8 worm cellular contexts compared by ENCODE assay signal in genomic region chrII:5701485-5701884, ce11.
TF ChIP-seq lines count a peak whose summit lies in the region.

No protein-coding gene starts in this region.

TF ChIP-seq in whole organism, L1 larva, 84 proteins besides CTCF, POLR2A, EP300 and RAD21 (continues in another document):
- peak; percentile 58 for TF ChIP-seq irx-1 (tag; optimal IDR thresholded peaks at IDR 0.05; lab: Kevin White, UChicago)
- TF ChIP-seq ceh-63 (GFP tag; optimal IDR thresholded peaks at IDR 0.05; lab: Kevin White, UChicago), result no peak
- peak; percentile 17 for TF ChIP-seq blmp-1 (tag; optimal IDR thresholded peaks at IDR 0.05; lab: Kevin White, UChicago)
- TF ChIP-seq nhr-71 (tag; optimal IDR thresholded peaks at IDR 0.05; lab: Kevin White, UChicago), result peak; percentile 89
- TF ChIP-seq efl-1 (optimal IDR thresholded peaks at IDR 0.05; lab: Kevin White, UChicago), result peak; percentile 56 to 69
- peak; percentile 32 to 95 for TF ChIP-seq efl-1 (GFP tag; optimal IDR thresholded peaks at IDR 0.05 in 1 of 2; lab: Kevin White, UChicago)
- TF ChIP-seq unc-130 (tag; optimal IDR thresholded peaks at IDR 0.05; lab: Kevin White, UChicago), result peak; percentile 43
- TF ChIP-seq nhr-12 (tag; optimal IDR thresholded peaks at IDR 0.05; lab: Kevin White, UChicago), result no peak
- peak; percentile 40 for TF ChIP-seq unc-86 (tag; optimal IDR thresholded peaks at IDR 0.05; lab: Kevin White, UChicago)
- TF ChIP-seq nhr-20 (tag; optimal IDR thresholded peaks at IDR 0.05; lab: Kevin White, UChicago), result peak; percentile 78
- no peak for TF ChIP-seq unc-98 (GFP tag; IDR thresholded peaks at IDR 0.05; lab: Robert Waterston, UW)

TF ChIP-seq in whole organism, L2 larva, 48 proteins besides CTCF, POLR2A, EP300 and RAD21 (continues in another document):
- peak; percentile 34 for TF ChIP-seq nhr-25 (tag; optimal IDR thresholded peaks at IDR 0.05; lab: Kevin White, UChicago)
- no peak for TF ChIP-seq unc-55 (GFP tag; optimal IDR thresholded peaks at IDR 0.05; lab: Kevin White, UChicago)
- peak; percentile 70 for TF ChIP-seq nhr-129 (tag; optimal IDR thresholded peaks at IDR 0.05; lab: Kevin White, UChicago)
- peak; percentile 5 for TF ChIP-seq egl-27 (tag; optimal IDR thresholded peaks at IDR 0.05; lab: Kevin White, UChicago)
- peak; percentile 74 for TF ChIP-seq fos-1 (tag; optimal IDR thresholded peaks at IDR 0.05; lab: Kevin White, UChicago)
- peak; percentile 69 for TF ChIP-seq gmeb-1 (tag; optimal IDR thresholded peaks at IDR 0.05; lab: Kevin White, UChicago)
- TF ChIP-seq crh-2 (tag; optimal IDR thresholded peaks at IDR 0.05; lab: Kevin White, UChicago), result peak; percentile 77
- peak; percentile 42 for TF ChIP-seq lin-13 (GFP tag; optimal IDR thresholded peaks at IDR 0.05; lab: Kevin White, UChicago)
- no peak for TF ChIP-seq peb-1 (tag; optimal IDR thresholded peaks at IDR 0.05; lab: Kevin White, UChicago)
- no peak for TF ChIP-seq ztf-4 (tag; optimal IDR thresholded peaks at IDR 0.05; lab: Kevin White, UChicago)
- peak; percentile 44 for TF ChIP-seq mab-5 (tag; optimal IDR thresholded peaks at IDR 0.05; lab: Kevin White, UChicago)
- no peak for TF ChIP-seq nhr-10 (tag; optimal IDR thresholded peaks at IDR 0.05; lab: Kevin White, UChicago)

TF ChIP-seq in whole organism, L3 larva, 47 proteins besides CTCF, POLR2A, EP300 and RAD21 (continues in another document):
- peak; percentile 40 for TF ChIP-seq pqm-1 (tag; optimal IDR thresholded peaks at IDR 0.05; lab: Kevin White, UChicago)
- peak; percentile 40 for TF ChIP-seq ceh-82 (tag; optimal IDR thresholded peaks at IDR 0.05; lab: Kevin White, UChicago)
- peak; percentile 26 for TF ChIP-seq skn-1 (tag; optimal IDR thresholded peaks at IDR 0.05; lab: Kevin White, UChicago)
- peak; percentile 68 for TF ChIP-seq nhr-43 (tag; optimal IDR thresholded peaks at IDR 0.05; lab: Kevin White, UChicago; ENCODE audit: poor library complexity, severe bottlenecking)
- no peak for TF ChIP-seq elt-1 (tag; optimal IDR thresholded peaks at IDR 0.05; lab: Kevin White, UChicago)
- TF ChIP-seq ZK546.5 (tag; optimal IDR thresholded peaks at IDR 0.05; lab: Kevin White, UChicago), result no peak
- TF ChIP-seq zag-1 (tag; optimal IDR thresholded peaks at IDR 0.05; lab: Kevin White, UChicago), result no peak
- TF ChIP-seq nhr-23 (tag; optimal IDR thresholded peaks at IDR 0.05; lab: Kevin White, UChicago), result peak; percentile 81
- TF ChIP-seq lin-15B (tag; optimal IDR thresholded peaks at IDR 0.05; lab: Kevin White, UChicago), result peak; percentile 29
- TF ChIP-seq ztf-4 (tag; optimal IDR thresholded peaks at IDR 0.05; lab: Kevin White, UChicago), result no peak
- TF ChIP-seq nhr-12 (tag; optimal IDR thresholded peaks at IDR 0.05; lab: Kevin White, UChicago), result no peak
- TF ChIP-seq ama-1 (optimal IDR thresholded peaks at IDR 0.05; lab: Kevin White, UChicago), result peak; percentile 96

TF ChIP-seq in whole organism, L4 larva, 104 proteins besides CTCF, POLR2A, EP300 and RAD21 (continues in another document):
- no peak for TF ChIP-seq aly-2 (tag; optimal IDR thresholded peaks at IDR 0.05; lab: Kevin White, UChicago)
- no peak for TF ChIP-seq attf-4 (tag; optimal IDR thresholded peaks at IDR 0.05; lab: Kevin White, UChicago)
- TF ChIP-seq set-16 (GFP tag; IDR thresholded peaks at IDR 0.05; lab: Robert Waterston, UW), result no peak
- peak; percentile 21 for TF ChIP-seq spr-1 (tag; optimal IDR thresholded peaks at IDR 0.05; lab: Kevin White, UChicago)
- peak; percentile 30 for TF ChIP-seq spr-3 (GFP tag; optimal IDR thresholded peaks at IDR 0.05; lab: Kevin White, UChicago)
- no peak for TF ChIP-seq ceh-20 (GFP tag; IDR thresholded peaks at IDR 0.05; lab: Robert Waterston, UW)
- TF ChIP-seq T26A8.4 (GFP tag; IDR thresholded peaks at IDR 0.05; lab: Robert Waterston, UW), result peak; percentile 78
- no peak for TF ChIP-seq pqm-1 (tag; optimal IDR thresholded peaks at IDR 0.05; lab: Kevin White, UChicago)
- 0 out of 2 replicates have a peak, but pooled peaks have one; percentile 39 for TF ChIP-seq Y48G9A.11 (GFP tag; IDR thresholded peaks at IDR 0.05; lab: Robert Waterston, UW)
- TF ChIP-seq F49E8.2 (tag; optimal IDR thresholded peaks at IDR 0.05; lab: Kevin White, UChicago; ENCODE audit: borderline replicate concordance), result peak; percentile 21
- no peak for TF ChIP-seq D1046.2 (GFP tag; IDR thresholded peaks at IDR 0.05; lab: Robert Waterston, UW)

TF ChIP-seq in whole organism, early embryonic, 17 proteins besides CTCF, POLR2A, EP300 and RAD21:
- TF ChIP-seq ama-1 (optimal IDR thresholded peaks at IDR 0.05; lab: Kevin White, UChicago) (peak; percentile 70), hmg-4 (GFP tag; optimal IDR thresholded peaks at IDR 0.05; lab: Kevin White, UChicago) (no peak)

TF ChIP-seq in whole organism, late embryonic, 69 proteins besides CTCF, POLR2A, EP300 and RAD21:
- TF ChIP-seq dve-1 (tag; optimal IDR thresholded peaks at IDR 0.05; lab: Kevin White, UChicago) (peak; percentile 39), fax-1 (tag; optimal IDR thresholded peaks at IDR 0.05; lab: Kevin White, UChicago) (no peak), elt-2 (tag; optimal IDR thresholded peaks at IDR 0.05; lab: Kevin White, UChicago) (peak; percentile 21), pros-1 (tag; optimal IDR thresholded peaks at IDR 0.05; lab: Kevin White, UChicago) (no peak), ama-1 (optimal IDR thresholded peaks at IDR 0.05; lab: Kevin White, UChicago) (peak; percentile 66), hlh-30 (tag; optimal IDR thresholded peaks at IDR 0.05; lab: Kevin White, UChicago; ENCODE audit: insufficient read depth) (peak; percentile 15), nhr-11 (tag; optimal IDR thresholded peaks at IDR 0.05; lab: Kevin White, UChicago) (no peak), eyg-1 (tag; optimal IDR thresholded peaks at IDR 0.05; lab: Kevin White, UChicago) (no peak), pqm-1 (tag; optimal IDR thresholded peaks at IDR 0.05; lab: Kevin White, UChicago) (no peak), ceh-18 (tag; optimal IDR thresholded peaks at IDR 0.05; lab: Kevin White, UChicago) (no peak), hlh-15 (tag; optimal IDR thresholded peaks at IDR 0.05; lab: Kevin White, UChicago) (no peak), elt-4 (tag; optimal IDR thresholded peaks at IDR 0.05; lab: Kevin White, UChicago) (no peak), tbx-2 (tag; optimal IDR thresholded peaks at IDR 0.05; lab: Kevin White, UChicago) (no peak), pha-2 (tag; optimal IDR thresholded peaks at IDR 0.05; lab: Kevin White, UChicago) (no peak), hlh-6 (tag; optimal IDR thresholded peaks at IDR 0.05; lab: Kevin White, UChicago) (no peak), ceh-19 (GFP tag; optimal IDR thresholded peaks at IDR 0.05; lab: Kevin White, UChicago) (no peak)

TF ChIP-seq in whole organism, mixed stage, embryonic, 35 proteins besides CTCF, POLR2A, EP300 and RAD21:
- TF ChIP-seq ces-1 (GFP tag; optimal IDR thresholded peaks at IDR 0.05; lab: Kevin White, UChicago) (peak; percentile 1), unc-120 (tag; optimal IDR thresholded peaks at IDR 0.05; lab: Kevin White, UChicago; ENCODE audit: poor library complexity, severe bottlenecking) (no peak), mep-1 (tag; optimal IDR thresholded peaks at IDR 0.05; lab: Kevin White, UChicago) (peak; percentile 31)
TF ChIP-seq in whole organism, mixed stage, embryonic: peak in this region for 2.

TF ChIP-seq in whole organism, young adult, 124 proteins besides CTCF, POLR2A, EP300 and RAD21 (continues in another document):
- peak; percentile 23 for TF ChIP-seq chd-7 (tag; optimal IDR thresholded peaks at IDR 0.05; lab: Kevin White, UChicago)
- peak; percentile 34; the same call in 1 of the 2 replicates for TF ChIP-seq madf-8 (GFP tag; conservative IDR thresholded peaks at IDR 0.05; lab: Robert Waterston, UW)
- TF ChIP-seq mes-4 (tag; optimal IDR thresholded peaks at IDR 0.05; lab: Kevin White, UChicago), result no peak
- TF ChIP-seq tbx-9 (tag; optimal IDR thresholded peaks at IDR 0.05; lab: Kevin White, UChicago; ENCODE audit: borderline replicate concordance), result no peak
- no peak for TF ChIP-seq lir-1 (GFP tag; conservative IDR thresholded peaks at IDR 0.05; lab: Robert Waterston, UW)
- peak; percentile 89; the same call in 1 of the 2 replicates for TF ChIP-seq attf-6 (GFP tag; IDR thresholded peaks at IDR 0.05; lab: Robert Waterston, UW)
- no peak for TF ChIP-seq hlh-12 (tag; optimal IDR thresholded peaks at IDR 0.05; lab: Kevin White, UChicago)
- TF ChIP-seq cebp-2 (GFP tag; IDR thresholded peaks at IDR 0.05; lab: Robert Waterston, UW), result no peak
- TF ChIP-seq Y53F4B.3 (GFP tag; IDR thresholded peaks at IDR 0.05; lab: Robert Waterston, UW), result no peak
- TF ChIP-seq nhr-27 (tag; optimal IDR thresholded peaks at IDR 0.05; lab: Kevin White, UChicago), result no peak
- peak; percentile 62 for TF ChIP-seq Y56A3A.18 (GFP tag; IDR thresholded peaks at IDR 0.05; lab: Robert Waterston, UW)
- TF ChIP-seq him-1 (tag; optimal IDR thresholded peaks at IDR 0.05; lab: Kevin White, UChicago), result peak; percentile 88
- TF ChIP-seq ztf-3 (GFP tag; optimal IDR thresholded peaks at IDR 0.05; lab: Kevin White, UChicago), result no peak
- no peak for TF ChIP-seq attf-3 (GFP tag; conservative IDR thresholded peaks at IDR 0.05; lab: Robert Waterston, UW)
- peak; percentile 6 for TF ChIP-seq atf-7 (tag; optimal IDR thresholded peaks at IDR 0.05; lab: Kevin White, UChicago)
- TF ChIP-seq egl-18 (GFP tag; IDR thresholded peaks at IDR 0.05; lab: Robert Waterston, UW), result no peak
- no peak for TF ChIP-seq akir-1 (GFP tag; optimal IDR thresholded peaks at IDR 0.05; lab: Kevin White, UChicago)
- peak in 1 of 3 experiments; percentile 15 for TF ChIP-seq lin-35 (GFP tag; optimal IDR thresholded peaks at IDR 0.05; lab: Kevin White, UChicago)
- TF ChIP-seq F52B5.7 (tag; optimal IDR thresholded peaks at IDR 0.05; lab: Kevin White, UChicago), result no peak
- peak in 1 of 2 experiments; percentile 3 for TF ChIP-seq rec-8 (tag; optimal IDR thresholded peaks at IDR 0.05; lab: Kevin White, UChicago)
- no peak for TF ChIP-seq B0035.1 (tag; optimal IDR thresholded peaks at IDR 0.05; lab: Kevin White, UChicago)
- no peak for TF ChIP-seq somi-1 (GFP tag; optimal IDR thresholded peaks at IDR 0.05; lab: Kevin White, UChicago)
- no peak for TF ChIP-seq sea-2 (GFP tag; IDR thresholded peaks at IDR 0.05; lab: Robert Waterston, UW)
- TF ChIP-seq let-607 (tag; optimal IDR thresholded peaks at IDR 0.05; lab: Kevin White, UChicago), result no peak
- TF ChIP-seq K11D2.4 (GFP tag; IDR thresholded peaks at IDR 0.05; lab: Robert Waterston, UW), result no peak
- TF ChIP-seq mxl-1 (tag; optimal IDR thresholded peaks at IDR 0.05; lab: Kevin White, UChicago), result no peak
- TF ChIP-seq ccch-3 (GFP tag; optimal IDR thresholded peaks at IDR 0.05; lab: Kevin White, UChicago), result no peak
- TF ChIP-seq lag-1 (GFP tag; IDR thresholded peaks at IDR 0.05; lab: Robert Waterston, UW), result no peak
- peak; percentile 98 for TF ChIP-seq snpc-1.1 (tag; optimal IDR thresholded peaks at IDR 0.05; lab: Kevin White, UChicago; ENCODE audit: insufficient read depth)
- TF ChIP-seq F10E7.11 (tag; optimal IDR thresholded peaks at IDR 0.05; lab: Kevin White, UChicago), result no peak
- TF ChIP-seq hsf-1 (GFP tag; IDR thresholded peaks at IDR 0.05; lab: Robert Waterston, UW), result 0 out of 2 replicates have a peak, but pooled peaks have one; percentile 20
